Fruit fly (Drosophila melanogaster): ENCODE data around the gene beg.

dm6 chr3L:17007496-17007895, 28.0 kb upstream of the beg start:
- TF ChIP-seq CG5245 (GFP tag; optimal IDR thresholded peaks at IDR 0.05) (no peak), crc (GFP tag; optimal IDR thresholded peaks at IDR 0.05) (no peak), CG4360 (GFP tag; IDR thresholded peaks at IDR 0.05) (no peak), sisA (GFP tag; IDR thresholded peaks at IDR 0.05) (no peak), CG1024 (GFP tag; IDR thresholded peaks at IDR 0.05) (no peak), CG30020 (tag; optimal IDR thresholded peaks at IDR 0.05) (no peak), CG18764 (GFP tag; optimal IDR thresholded peaks at IDR 0.05) (no peak), disco-r (GFP tag; optimal IDR thresholded peaks at IDR 0.05) (no peak), CG32532 (GFP tag; IDR thresholded peaks at IDR 0.05) (no peak), kah (GFP tag; optimal IDR thresholded peaks at IDR 0.05) (no peak)

Data from whole organism, embryonic.